Worm (Caenorhabditis elegans): ENCODE measurements around the gene nlp-14.

ce11 chrX:8929688-8930087, 10.5 kb upstream of the nlp-14 start:
- TF ChIP-seq flt-1 (GFP tag; IDR thresholded peaks at IDR 0.05) (no peak), ref-1 (GFP tag; conservative IDR thresholded peaks at IDR 0.05) (no peak), T22C8.4 (GFP tag; IDR thresholded peaks at IDR 0.05) (no peak)

All from whole organism, midembryonic.